Worm (Caenorhabditis elegans) whole organism, young adult: Measurements from ENCODE around the gene egl-4.

Source experiments
- B0035.1 ChIP-seq: sonication (generic microtip); optimal IDR thresholded peaks from 2 replicates; lab custom pipeline; 2016; ENCODE audit warnings: missing genetic modification characterization, mild to moderate bottlenecking, missing compliant biosample characterization, missing genotype, missing genetic modification reagents
- B0336.3 ChIP-seq: fragments of 200-800 bp; sonication (Bioruptor generic); IDR thresholded peaks from 2 replicates; pipeline ENCODE4 v1.3.6; 2022; ENCODE audit warnings: missing genetic modification characterization, missing compliant biosample characterization
- C06A6.2 ChIP-seq: fragments of 200-800 bp; sonication (Bioruptor generic); conservative IDR thresholded peaks from 2 replicates; pipeline ENCODE4 v1.3.6; 2022; ENCODE audit warnings: missing genetic modification characterization, missing compliant biosample characterization
- F23B12.7 ChIP-seq: sonication (generic microtip); optimal IDR thresholded peaks from 2 replicates; lab custom pipeline; 2017; ENCODE audit warnings: missing genetic modification characterization, mild to moderate bottlenecking, missing compliant biosample characterization, antibody characterized with exemption, moderate library complexity; ENCODE audit not compliant: insufficient read depth
- F37B4.10 ChIP-seq: fragments of 200-800 bp; sonication (Bioruptor generic); IDR thresholded peaks from 2 replicates; pipeline ENCODE4 v1.3.6; 2022; ENCODE audit warnings: missing genetic modification characterization, missing compliant biosample characterization
- F49E8.2 ChIP-seq: sonication (generic microtip); optimal IDR thresholded peaks from 3 replicates; lab custom pipeline; 2017; ENCODE audit warnings: missing genetic modification characterization, mild to moderate bottlenecking, missing compliant biosample characterization, antibody characterized with exemption, moderate library complexity; ENCODE audit not compliant: insufficient read depth
- F52B5.7 ChIP-seq: sonication (generic microtip); optimal IDR thresholded peaks from 2 replicates; lab custom pipeline; 2016; ENCODE audit warnings: mild to moderate bottlenecking, missing genetic modification characterization, missing compliant biosample characterization
- K11D2.4 ChIP-seq: fragments of 200-800 bp; sonication (Bioruptor generic); IDR thresholded peaks from 2 replicates; pipeline ENCODE4 v1.3.6; 2022; ENCODE audit warnings: missing genetic modification reagents, missing genetic modification characterization, missing compliant biosample characterization
- K12H6.12 ChIP-seq: fragments of 200-800 bp; sonication (Bioruptor generic); optimal IDR thresholded peaks from 2 replicates; lab custom pipeline; 2018; ENCODE audit warnings: mild to moderate bottlenecking, missing genetic modification characterization, missing compliant biosample characterization
- T07F8.4 ChIP-seq: sonication (generic microtip); optimal IDR thresholded peaks from 2 replicates; lab custom pipeline; 2016; ENCODE audit warnings: mild to moderate bottlenecking, missing genetic modification characterization, moderate library complexity, missing compliant biosample characterization
- Y53G8AR.9 ChIP-seq: fragments of 200-800 bp; sonication (Bioruptor generic); conservative IDR thresholded peaks from 2 replicates; pipeline ENCODE4 v1.3.6; 2022; ENCODE audit warnings: missing genetic modification reagents, missing genetic modification characterization, missing compliant biosample characterization
- Y56A3A.18 ChIP-seq: fragments of 200-800 bp; sonication (Bioruptor generic); IDR thresholded peaks from 2 replicates; pipeline ENCODE4 v1.3.6; 2022; ENCODE audit warnings: missing genetic modification reagents, missing genetic modification characterization, missing compliant biosample characterization
- Y79H2A.3 ChIP-seq: fragments of 200-800 bp; sonication (Bioruptor generic); conservative IDR thresholded peaks from 2 replicates; pipeline ENCODE4 v1.3.6; 2022; ENCODE audit warnings: missing genetic modification reagents, missing genetic modification characterization, missing compliant biosample characterization
- atf-7 ChIP-seq: sonication (generic microtip); optimal IDR thresholded peaks from 2 replicates; lab custom pipeline; 2017; ENCODE audit warnings: mild to moderate bottlenecking, missing genetic modification characterization, missing compliant biosample characterization
- attf-5 ChIP-seq: fragments of 200-800 bp; sonication (Bioruptor generic); optimal IDR thresholded peaks from 2 replicates; lab custom pipeline; 2018; ENCODE audit warnings: mild to moderate bottlenecking, missing genetic modification characterization, missing compliant biosample characterization
- cebp-1 ChIP-seq, 2 experiments: fragments of 200-800 bp in 1 of 2; sonication (Bioruptor generic) in 1 of 2; sonication (generic microtip) in 1 of 2; IDR thresholded peaks in 1 of 2; optimal IDR thresholded peaks in 1 of 2; 2 replicates each; pipeline versions ENCODE4 v1.3.6 to Lab custom; 2017 to 2022; ENCODE audit warnings: missing compliant biosample characterization in 2 of 2, missing genetic modification characterization in 2 of 2, mild to moderate bottlenecking in 1 of 2, missing genetic modification reagents in 1 of 2, moderate library complexity in 1 of 2
- ceh-27 ChIP-seq: fragments of 200-800 bp; sonication (Bioruptor generic); optimal IDR thresholded peaks from 2 replicates; lab custom pipeline; 2018; ENCODE audit warnings: mild to moderate bottlenecking, missing genetic modification characterization, moderate library complexity, missing compliant biosample characterization
- ceh-79 ChIP-seq: sonication (generic microtip); optimal IDR thresholded peaks from 2 replicates; lab custom pipeline; 2017; ENCODE audit warnings: mild to moderate bottlenecking, missing genetic modification characterization, missing compliant biosample characterization
- dox-1 ChIP-seq: fragments of 200-800 bp; sonication (Bioruptor generic); IDR thresholded peaks from 2 replicates; pipeline ENCODE4 v1.3.6; 2022; ENCODE audit warnings: missing genetic modification reagents, missing genetic modification characterization, missing compliant biosample characterization
- egrh-3 ChIP-seq: fragments of 200-800 bp; sonication (Bioruptor generic); IDR thresholded peaks from 2 replicates; pipeline ENCODE4 v1.3.6; 2022; ENCODE audit warnings: missing genetic modification reagents, missing genetic modification characterization, missing compliant biosample characterization
- hlh-12 ChIP-seq: sonication (generic microtip); optimal IDR thresholded peaks from 2 replicates; lab custom pipeline; 2016; ENCODE audit warnings: missing genetic modification characterization, missing compliant biosample characterization
- hsf-1 ChIP-seq: fragments of 200-800 bp; sonication (Bioruptor generic); IDR thresholded peaks from 2 replicates; pipeline ENCODE4 v1.3.6; 2022; ENCODE audit warnings: missing genetic modification reagents, missing genetic modification characterization, missing compliant biosample characterization
- let-607 ChIP-seq, 2 experiments: fragments of 200-800 bp in 1 of 2; sonication (Bioruptor generic) in 1 of 2; sonication (generic microtip) in 1 of 2; optimal IDR thresholded peaks; 2 replicates each; lab custom pipeline; 2016 to 2018; ENCODE audit warnings: mild to moderate bottlenecking in 2 of 2, missing compliant biosample characterization in 2 of 2, missing genetic modification characterization in 2 of 2, moderate library complexity in 2 of 2, missing genotype in 1 of 2
- lin-35 ChIP-seq, 3 experiments: fragments of 150-350 bp in 2 of 3; sonication (generic microtip) in 1 of 3; optimal IDR thresholded peaks; 2 replicates each; lab custom pipeline; 2014 to 2018; ENCODE audit warnings: missing biosample characterization in 3 of 3, missing genetic modification characterization in 3 of 3, missing genetic modification reagents in 3 of 3
- lin-40 ChIP-seq: sonication (generic microtip); optimal IDR thresholded peaks from 2 replicates; lab custom pipeline; 2016; ENCODE audit warnings: missing genetic modification characterization, mild to moderate bottlenecking, missing compliant biosample characterization, missing genotype, missing genetic modification reagents
- lir-1 ChIP-seq: fragments of 200-800 bp; sonication (Bioruptor generic); conservative IDR thresholded peaks from 2 replicates; pipeline ENCODE4 v1.3.6; 2022; ENCODE audit warnings: missing genetic modification reagents, missing genetic modification characterization, missing compliant biosample characterization
- lsl-1 ChIP-seq: fragments of 200-800 bp; sonication (Bioruptor generic); optimal IDR thresholded peaks from 2 replicates; lab custom pipeline; 2018; ENCODE audit warnings: mild to moderate bottlenecking, missing genetic modification characterization, moderate library complexity, missing compliant biosample characterization
- madf-10 ChIP-seq: sonication (generic microtip); optimal IDR thresholded peaks from 2 replicates; lab custom pipeline; 2016; ENCODE audit warnings: mild to moderate bottlenecking, missing genetic modification characterization, missing compliant biosample characterization
- madf-8 ChIP-seq: fragments of 200-800 bp; sonication (Bioruptor generic); conservative IDR thresholded peaks from 2 replicates; pipeline ENCODE4 v1.3.6; 2022; ENCODE audit warnings: missing genetic modification reagents, missing genetic modification characterization, missing compliant biosample characterization
- mcd-1 ChIP-seq: fragments of 200-800 bp; sonication (Bioruptor generic); IDR thresholded peaks from 2 replicates; pipeline ENCODE4 v1.3.6; 2022; ENCODE audit warnings: missing genetic modification reagents, missing genetic modification characterization, missing compliant biosample characterization
- mel-28 ChIP-seq: sonication (generic microtip); optimal IDR thresholded peaks from 2 replicates; lab custom pipeline; 2016; ENCODE audit warnings: borderline replicate concordance, mild to moderate bottlenecking, missing genetic modification characterization, missing compliant biosample characterization
- nfya-1 ChIP-seq: sonication (generic microtip); optimal IDR thresholded peaks from 2 replicates; lab custom pipeline; 2017; ENCODE audit warnings: antibody characterized with exemption, missing compliant biosample characterization, missing genetic modification characterization, borderline replicate concordance; ENCODE audit not compliant: insufficient read depth
- nfya-2 ChIP-seq: fragments of 200-800 bp; sonication (Bioruptor generic); IDR thresholded peaks from 2 replicates; pipeline ENCODE4 v1.3.6; 2022; ENCODE audit warnings: missing genetic modification reagents, missing genetic modification characterization, missing compliant biosample characterization
- nfyb-1 ChIP-seq: fragments of 200-800 bp; sonication (Bioruptor generic); IDR thresholded peaks from 2 replicates; pipeline ENCODE4 v1.3.6; 2022; ENCODE audit warnings: missing genetic modification reagents, missing genetic modification characterization, missing compliant biosample characterization
- nhr-179 ChIP-seq: sonication (generic microtip); optimal IDR thresholded peaks from 2 replicates; lab custom pipeline; 2016; ENCODE audit warnings: mild to moderate bottlenecking, missing genetic modification characterization, missing compliant biosample characterization
- nhr-80 ChIP-seq: sonication (generic microtip); optimal IDR thresholded peaks from 2 replicates; lab custom pipeline; 2016; ENCODE audit warnings: missing genetic modification characterization, missing compliant biosample characterization
- nhr-90 ChIP-seq: sonication (generic microtip); optimal IDR thresholded peaks from 2 replicates; lab custom pipeline; 2016; ENCODE audit warnings: missing genotype, mild to moderate bottlenecking, missing genetic modification characterization, missing compliant biosample characterization
- pbrm-1 ChIP-seq: fragments of 200-800 bp; sonication (Bioruptor generic); IDR thresholded peaks from 2 replicates; pipeline ENCODE4 v1.3.6; 2022; ENCODE audit warnings: missing genetic modification reagents, missing genetic modification characterization, missing compliant biosample characterization
- rcor-1 ChIP-seq: fragments of 200-800 bp; sonication (Bioruptor generic); IDR thresholded peaks from 2 replicates; pipeline ENCODE4 v1.3.6; 2022; ENCODE audit warnings: missing genetic modification reagents, missing genetic modification characterization, missing compliant biosample characterization
- sea-2 ChIP-seq: fragments of 200-800 bp; sonication (Bioruptor generic); IDR thresholded peaks from 2 replicates; pipeline ENCODE4 v1.3.6; 2022; ENCODE audit warnings: missing genetic modification characterization, missing compliant biosample characterization
- snpc-4 ChIP-seq, 5 experiments: fragments of 150-350 bp in 1 of 5; sonication (generic microtip) in 4 of 5; optimal IDR thresholded peaks; 2 replicates each; lab custom pipeline; 2014 to 2018; ENCODE audit warnings: missing genetic modification characterization in 5 of 5, missing biosample characterization in 3 of 5, antibody characterized with exemption in 2 of 5, mild to moderate bottlenecking in 2 of 5, missing compliant biosample characterization in 2 of 5, missing genotype in 2 of 5, moderate library complexity in 2 of 5, missing genetic modification reagents in 1 of 5
- somi-1 ChIP-seq: fragments of 200-800 bp; sonication (Bioruptor generic); optimal IDR thresholded peaks from 2 replicates; lab custom pipeline; 2018; ENCODE audit warnings: mild to moderate bottlenecking, missing genetic modification characterization, missing compliant biosample characterization
- tbp1 ChIP-seq: fragments of 200-800 bp; sonication (Bioruptor generic); optimal IDR thresholded peaks from 2 replicates; lab custom pipeline; 2018; ENCODE audit warnings: mild to moderate bottlenecking, missing genetic modification characterization, missing compliant biosample characterization
- zfh-2 ChIP-seq: fragments of 200-800 bp; sonication (Bioruptor generic); conservative IDR thresholded peaks from 2 replicates; pipeline ENCODE4 v1.3.6; 2022; ENCODE audit warnings: missing genetic modification reagents, missing genetic modification characterization, missing compliant biosample characterization
- ztf-18 ChIP-seq: sonication (generic microtip); optimal IDR thresholded peaks from 2 replicates; lab custom pipeline; 2016; ENCODE audit warnings: missing genotype, mild to moderate bottlenecking, missing genetic modification characterization, missing compliant biosample characterization
- ztf-26 ChIP-seq: sonication (generic microtip); optimal IDR thresholded peaks from 2 replicates; lab custom pipeline; 2017; ENCODE audit warnings: missing genetic modification characterization, missing compliant biosample characterization

The egl-4 gene

ce11 chrIV:1857866-1858271 is 10.0 kb downstream of the egl-4 start:
- TF ChIP-seq F49E8.2: no peak
- no peak for TF ChIP-seq F23B12.7 (tag; lab: Kevin White, UChicago)
- no peak for TF ChIP-seq madf-8
- peak; percentile 11 to 82 for TF ChIP-seq let-607 (tag; optimal IDR thresholded peaks at IDR 0.05; lab: Kevin White, UChicago)
- no peak for TF ChIP-seq hlh-12 (tag; lab: Kevin White, UChicago)
- TF ChIP-seq nhr-179 (tag; lab: Kevin White, UChicago): no peak
- TF ChIP-seq lsl-1 (GFP tag; lab: Kevin White, UChicago): no peak
- peak; percentile 46 for TF ChIP-seq ceh-27
- TF ChIP-seq somi-1 (GFP tag; lab: Kevin White, UChicago): peak; percentile 46
- TF ChIP-seq lin-40 (tag; lab: Kevin White, UChicago): peak; percentile 65
- TF ChIP-seq rcor-1: 0 out of 2 replicates have a peak, but pooled peaks have one; percentile 14
- no peak for TF ChIP-seq C06A6.2 (GFP tag; lab: Robert Waterston, UW)
- TF ChIP-seq zfh-2 (GFP tag; lab: Robert Waterston, UW): peak; percentile 98
- TF ChIP-seq tbp1 (GFP tag; lab: Kevin White, UChicago): peak; percentile 34
- TF ChIP-seq lir-1 (GFP tag; lab: Robert Waterston, UW): peak; percentile 35; the same call in 1 of the 2 replicates
- TF ChIP-seq nfya-2 (GFP tag; lab: Robert Waterston, UW): no peak
- TF ChIP-seq hsf-1 (GFP tag; lab: Robert Waterston, UW): no peak
- peak; percentile 90 for TF ChIP-seq K12H6.12 (tag; lab: Kevin White, UChicago)
- peak; percentile 90 for TF ChIP-seq nhr-80 (tag; lab: Kevin White, UChicago)
- TF ChIP-seq egrh-3 (GFP tag; lab: Robert Waterston, UW): peak; percentile 39
- peak; percentile 7 for TF ChIP-seq ztf-26 (tag; lab: Kevin White, UChicago)
- TF ChIP-seq ceh-79: no peak
- no peak; the same call in 1 of the 2 replicates for TF ChIP-seq K11D2.4 (GFP tag; lab: Robert Waterston, UW)
- TF ChIP-seq B0336.3 (GFP tag; lab: Robert Waterston, UW): peak; percentile 57; the same call in 1 of the 2 replicates
- no peak for TF ChIP-seq snpc-4 (GFP tag; optimal IDR thresholded peaks at IDR 0.05; lab: Kevin White, UChicago)
- TF ChIP-seq snpc-4 (tag; optimal IDR thresholded peaks at IDR 0.05; lab: Kevin White, UChicago): peak in 2 of 4 experiments; percentile 24 to 30
- no peak for TF ChIP-seq B0035.1
- no peak for TF ChIP-seq Y79H2A.3 (GFP tag; lab: Robert Waterston, UW)
- TF ChIP-seq nfyb-1 (GFP tag; lab: Robert Waterston, UW): peak; percentile 59; the same call in 1 of the 2 replicates
- no peak for TF ChIP-seq F37B4.10
- peak; percentile 29 for TF ChIP-seq atf-7 (tag; lab: Kevin White, UChicago)
- peak; percentile 92 for TF ChIP-seq madf-10 (tag; lab: Kevin White, UChicago)
- peak; percentile 73 for TF ChIP-seq attf-5 (GFP tag; lab: Kevin White, UChicago)
- TF ChIP-seq mcd-1 (GFP tag; lab: Robert Waterston, UW): peak; percentile 63
- peak in 1 of 3 experiments; percentile 2 for TF ChIP-seq lin-35 (GFP tag; optimal IDR thresholded peaks at IDR 0.05; lab: Kevin White, UChicago)
- TF ChIP-seq dox-1: peak; percentile 74
- TF ChIP-seq sea-2 (GFP tag; lab: Robert Waterston, UW): no peak
- TF ChIP-seq Y53G8AR.9 (GFP tag; lab: Robert Waterston, UW): 0 out of 2 replicates have a peak, but pooled peaks have one; percentile 39
- TF ChIP-seq pbrm-1: 0 out of 2 replicates have a peak, but pooled peaks have one; percentile 52
- no peak for TF ChIP-seq T07F8.4 (tag; lab: Kevin White, UChicago)
- TF ChIP-seq cebp-1 (GFP tag; IDR thresholded peaks at IDR 0.05; lab: Robert Waterston, UW): no peak; the same call in 1 of the 2 replicates
- TF ChIP-seq cebp-1 (tag; optimal IDR thresholded peaks at IDR 0.05; lab: Kevin White, UChicago): peak; percentile 75
- TF ChIP-seq Y56A3A.18 (GFP tag; lab: Robert Waterston, UW): no peak
- TF ChIP-seq mel-28 (tag; lab: Kevin White, UChicago): no peak
- peak; percentile 27 for TF ChIP-seq F52B5.7 (tag; lab: Kevin White, UChicago)
- TF ChIP-seq nhr-90 (tag; lab: Kevin White, UChicago): peak; percentile 27
- no peak for TF ChIP-seq nfya-1 (tag; lab: Kevin White, UChicago)
- TF ChIP-seq ztf-18 (tag; lab: Kevin White, UChicago): peak; percentile 33
